Worm (Caenorhabditis elegans): ENCODE results near the gene ZK593.2.

DNA sequence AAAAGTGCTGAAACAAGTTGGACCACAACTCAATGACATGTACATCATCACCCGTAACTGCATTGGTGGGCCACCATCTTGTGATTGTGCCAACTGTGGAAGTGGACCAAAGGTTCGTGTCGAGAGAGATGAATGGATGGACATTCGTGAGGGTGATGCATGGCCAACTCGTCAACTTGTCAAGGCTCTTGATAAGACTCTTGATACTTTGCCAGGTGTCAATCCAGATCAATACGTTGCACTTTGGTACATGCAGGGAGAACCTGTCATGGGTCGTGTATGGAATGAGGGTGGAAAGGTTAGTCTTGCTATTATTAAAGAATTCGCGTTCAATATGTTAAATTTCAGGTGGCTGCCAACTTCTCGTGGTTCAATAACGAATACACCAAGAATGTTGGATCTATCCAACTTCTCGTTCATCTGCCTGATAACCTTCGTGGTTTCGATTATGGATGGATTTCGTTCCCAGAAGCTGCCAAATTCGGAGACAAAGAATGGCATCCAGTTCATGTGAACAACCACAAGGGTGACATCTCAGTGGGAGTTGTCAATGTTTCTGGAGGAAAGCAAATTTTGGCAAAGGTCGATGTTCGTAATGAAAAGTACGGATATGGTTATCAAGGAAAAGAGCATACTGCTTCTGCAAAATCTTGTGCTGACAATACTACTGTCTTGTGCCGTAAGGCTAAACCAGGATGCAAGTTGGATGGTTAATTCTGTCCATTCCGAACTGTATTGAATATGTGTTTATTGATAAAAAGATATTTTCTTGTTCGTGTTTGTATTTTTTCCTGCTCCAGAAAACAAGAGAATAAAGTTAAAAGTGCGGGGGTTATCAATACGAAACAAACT is 37.4 kb downstream of the ZK593.2 start:
- no peak for TF ChIP-seq unc-39 (tag; optimal IDR thresholded peaks at IDR 0.05)
- no peak for TF ChIP-seq ham-2 (GFP tag; optimal IDR thresholded peaks at IDR 0.05)
- no peak for TF ChIP-seq nhr-28 (tag; optimal IDR thresholded peaks at IDR 0.05)
- no peak for TF ChIP-seq bed-3 (GFP tag; optimal IDR thresholded peaks at IDR 0.05)
- no peak for TF ChIP-seq elt-1 (tag; optimal IDR thresholded peaks at IDR 0.05; ENCODE audit: borderline replicate concordance, insufficient read depth)
- TF ChIP-seq blmp-1 (tag; optimal IDR thresholded peaks at IDR 0.05) = no peak
- no peak for TF ChIP-seq flh-1 (GFP tag; optimal IDR thresholded peaks at IDR 0.05)
- TF ChIP-seq hlh-1 (tag; optimal IDR thresholded peaks at IDR 0.05) = no peak
- no peak for TF ChIP-seq pha-4 (tag; optimal IDR thresholded peaks at IDR 0.05)
- no peak for TF ChIP-seq ztf-11 (tag; optimal IDR thresholded peaks at IDR 0.05)
- no peak for TF ChIP-seq lsy-2 (tag; optimal IDR thresholded peaks at IDR 0.05)
- no peak for TF ChIP-seq unc-62 (GFP tag; optimal IDR thresholded peaks at IDR 0.05)
